Worm (Caenorhabditis elegans): ENCODE results near the gene F47B8.8.

Gene F47B8.8

ce11 chrV:14378986-14379385 is 47.5 kb downstream of the F47B8.8 start, which contains the start of gene npr-43 (continued):
- no peak for TF ChIP-seq attf-6 (GFP tag; IDR thresholded peaks at IDR 0.05)
- TF ChIP-seq akir-1 (GFP tag; optimal IDR thresholded peaks at IDR 0.05), result no peak
- TF ChIP-seq F37B4.10 (GFP tag; IDR thresholded peaks at IDR 0.05), result no peak
- no peak for TF ChIP-seq sptf-2 (GFP tag; optimal IDR thresholded peaks at IDR 0.05)

DNA sequence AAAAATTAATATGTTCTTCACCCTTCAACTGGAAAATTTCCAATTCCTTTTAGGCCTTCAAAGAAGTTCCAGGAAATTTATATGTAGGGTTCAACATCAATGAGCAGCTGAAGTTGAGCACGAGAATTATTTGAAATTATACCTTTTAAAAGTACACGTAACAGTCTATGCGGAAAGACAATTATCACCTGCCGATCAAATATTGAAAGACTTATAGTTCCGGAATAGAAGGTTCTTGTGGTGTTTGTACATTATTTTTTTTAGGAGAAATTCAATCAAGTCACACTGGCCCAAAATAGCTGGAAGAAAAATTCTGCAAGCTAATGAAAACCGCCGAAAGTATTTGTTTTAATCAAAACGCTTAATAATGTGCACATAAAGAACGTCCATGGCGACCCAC is 48.7 kb downstream of the F47B8.8 start:
- no peak for TF ChIP-seq Y53G8AR.9 (GFP tag; conservative IDR thresholded peaks at IDR 0.05)
- no peak for TF ChIP-seq xnd-1 (tag; optimal IDR thresholded peaks at IDR 0.05)
- no peak for TF ChIP-seq F23B12.7 (tag; optimal IDR thresholded peaks at IDR 0.05; ENCODE audit: insufficient read depth)
- no peak for TF ChIP-seq ceh-40 (GFP tag; IDR thresholded peaks at IDR 0.05)
- no peak for TF ChIP-seq hmg-1.2 (GFP tag; IDR thresholded peaks at IDR 0.05)
- TF ChIP-seq snpc-1.3 (tag; optimal IDR thresholded peaks at IDR 0.05; ENCODE audit: insufficient read depth), result no peak
- no peak for TF ChIP-seq B0019.2 (GFP tag; conservative IDR thresholded peaks at IDR 0.05)
- TF ChIP-seq F33H1.4 (GFP tag; IDR thresholded peaks at IDR 0.05), result no peak

Measured in whole organism, young adult.